Worm (Caenorhabditis elegans): ENCODE measurements around the gene C49A9.1.

ce11 chrIV:6254635-6255034, 26.6 kb downstream of the C49A9.1 start, which contains the start of gene T13A10.64:
- no peak for TF ChIP-seq him-1 (tag; optimal IDR thresholded peaks at IDR 0.05)
- TF ChIP-seq dao-5 (tag; optimal IDR thresholded peaks at IDR 0.05) = no peak
- TF ChIP-seq W03F9.2 (tag; optimal IDR thresholded peaks at IDR 0.05) = no peak
